Fruit fly (Drosophila melanogaster): ENCODE data around the gene CG7218.

Gene CG7218

dm6 chr3R:18198518-18199118, 34.4 kb upstream of the CG7218 start (continued):
- no peak for TF ChIP-seq CG14050 (GFP tag; IDR thresholded peaks at IDR 0.05)
- no peak for TF ChIP-seq CG7928 (GFP tag; optimal IDR thresholded peaks at IDR 0.05)
- TF ChIP-seq CG6272 (GFP tag; IDR thresholded peaks at IDR 0.05) = no peak
- TF ChIP-seq B-H2 (GFP tag; optimal IDR thresholded peaks at IDR 0.05) = peak; percentile 23
- TF ChIP-seq NK7.1 (GFP tag; optimal IDR thresholded peaks at IDR 0.05) = peak; percentile 42
- no peak for TF ChIP-seq croc (GFP tag; conservative IDR thresholded peaks at IDR 0.05)
- no peak for TF ChIP-seq CG11247 (GFP tag; IDR thresholded peaks at IDR 0.05)
- peak; percentile 18 for TF ChIP-seq her (GFP tag; optimal IDR thresholded peaks at IDR 0.05)
- TF ChIP-seq CG17186 (GFP tag; optimal IDR thresholded peaks at IDR 0.05) = no peak
- TF ChIP-seq gcm2 (GFP tag; optimal IDR thresholded peaks at IDR 0.05) = no peak
- no peak for TF ChIP-seq BEAF-32 (GFP tag; optimal IDR thresholded peaks at IDR 0.05)
- no peak for TF ChIP-seq CG1832 (GFP tag; optimal IDR thresholded peaks at IDR 0.05)
- no peak for TF ChIP-seq Oaz (GFP tag; IDR thresholded peaks at IDR 0.05)
- peak; percentile 26 for TF ChIP-seq CG17829 (tag; optimal IDR thresholded peaks at IDR 0.05)
- TF ChIP-seq Max (GFP tag; optimal IDR thresholded peaks at IDR 0.05) = peak; percentile 4
- no peak for TF ChIP-seq trem (tag; optimal IDR thresholded peaks at IDR 0.05)
- TF ChIP-seq Trl (optimal IDR thresholded peaks at IDR 0.05) = peak; percentile 99 to 100
- TF ChIP-seq Trl (GFP tag; optimal IDR thresholded peaks at IDR 0.05) = peak; percentile 85
- TF ChIP-seq ken (GFP tag; IDR thresholded peaks at IDR 0.05) = no peak
- peak; percentile 25 for TF ChIP-seq CG12391 (tag; optimal IDR thresholded peaks at IDR 0.05)
- TF ChIP-seq Scr (GFP tag; IDR thresholded peaks at IDR 0.05; ENCODE audit: partially characterized antibody) = no peak
- peak; percentile 30 for TF ChIP-seq CG34376 (GFP tag; optimal IDR thresholded peaks at IDR 0.05)
- peak in 1 of 2 experiments; percentile 39 for TF ChIP-seq bsh (GFP tag; optimal IDR thresholded peaks at IDR 0.05)
- TF ChIP-seq cwo (GFP tag; optimal IDR thresholded peaks at IDR 0.05) = peak; percentile 63
- peak; percentile 82 for TF ChIP-seq wek (GFP tag; optimal IDR thresholded peaks at IDR 0.05)
- no peak for TF ChIP-seq CG8281 (tag; optimal IDR thresholded peaks at IDR 0.05)
- TF ChIP-seq CG7987 (GFP tag; optimal IDR thresholded peaks at IDR 0.05) = peak; percentile 76
- TF ChIP-seq Jarid2 (GFP tag; optimal IDR thresholded peaks at IDR 0.05) = no peak
- peak; percentile 34 for TF ChIP-seq CG16863 (GFP tag; optimal IDR thresholded peaks at IDR 0.05)
- TF ChIP-seq ewg (GFP tag; optimal IDR thresholded peaks at IDR 0.05) = peak; percentile 50
- peak; percentile 56 for TF ChIP-seq mirr (GFP tag; optimal IDR thresholded peaks at IDR 0.05)
- TF ChIP-seq usp (GFP tag; optimal IDR thresholded peaks at IDR 0.05) = no peak
- TF ChIP-seq ERR (GFP tag; optimal IDR thresholded peaks at IDR 0.05) = peak; percentile 41
- TF ChIP-seq CG18599 (GFP tag; optimal IDR thresholded peaks at IDR 0.05) = peak; percentile 61
- TF ChIP-seq row (GFP tag; IDR thresholded peaks at IDR 0.05) = no peak
- TF ChIP-seq zen2 (GFP tag; IDR thresholded peaks at IDR 0.05; ENCODE audit: partially characterized antibody) = no peak
- TF ChIP-seq Mrtf (GFP tag; IDR thresholded peaks at IDR 0.05) = no peak
- TF ChIP-seq CG4328 (GFP tag; optimal IDR thresholded peaks at IDR 0.05) = peak; percentile 57
- no peak for TF ChIP-seq CG30431 (GFP tag; optimal IDR thresholded peaks at IDR 0.05)
- TF ChIP-seq Ravus (GFP tag; IDR thresholded peaks at IDR 0.05) = no peak
- TF ChIP-seq tx (GFP tag; optimal IDR thresholded peaks at IDR 0.05) = no peak
- no peak for TF ChIP-seq CG31388 (GFP tag; optimal IDR thresholded peaks at IDR 0.05)
- TF ChIP-seq CG16779 (GFP tag; IDR thresholded peaks at IDR 0.05) = no peak
- TF ChIP-seq CG12769 (tag; optimal IDR thresholded peaks at IDR 0.05) = peak; percentile 34
- peak; percentile 25 for TF ChIP-seq CG15269 (tag; optimal IDR thresholded peaks at IDR 0.05)
- TF ChIP-seq CG13424 (tag; optimal IDR thresholded peaks at IDR 0.05) = peak; percentile 48
- TF ChIP-seq CG4730 (GFP tag; IDR thresholded peaks at IDR 0.05) = no peak
- no peak for TF ChIP-seq sna (GFP tag; IDR thresholded peaks at IDR 0.05; ENCODE audit: partially characterized antibody)
- TF ChIP-seq repo (GFP tag; optimal IDR thresholded peaks at IDR 0.05) = peak; percentile 32
- no peak for TF ChIP-seq pita (GFP tag; optimal IDR thresholded peaks at IDR 0.05)

Data from whole organism, embryonic.